Worm (Caenorhabditis elegans) whole organism, late embryonic: Measurements from ENCODE around the gene gba-4.

Source experiments
- C38D4.7 ChIP-seq: fragments of 200-800 bp; sonication (Bioruptor generic); optimal IDR thresholded peaks from 2 replicates; lab custom pipeline; 2018; ENCODE audit warnings: mild to moderate bottlenecking, missing genetic modification characterization, moderate library complexity, missing compliant biosample characterization
- K02D7.2 ChIP-seq: sonication (generic microtip); optimal IDR thresholded peaks from 2 replicates; lab custom pipeline; 2017; ENCODE audit warnings: mild to moderate bottlenecking, missing genetic modification characterization, missing compliant biosample characterization
- pax-1 ChIP-seq: fragments of 150-350 bp; optimal IDR thresholded peaks from 2 replicates; lab custom pipeline; 2014; ENCODE audit warnings: missing biosample characterization, missing genetic modification characterization
- pha-2 ChIP-seq: sonication (generic microtip); optimal IDR thresholded peaks from 2 replicates; lab custom pipeline; 2017; ENCODE audit warnings: mild to moderate bottlenecking, missing genetic modification characterization, missing compliant biosample characterization
- pha-4 ChIP-seq: fragments of 150-350 bp; optimal IDR thresholded peaks from 2 replicates; lab custom pipeline; 2018; ENCODE audit warnings: missing biosample characterization, missing genetic modification reagents, missing genetic modification characterization

DNA sequence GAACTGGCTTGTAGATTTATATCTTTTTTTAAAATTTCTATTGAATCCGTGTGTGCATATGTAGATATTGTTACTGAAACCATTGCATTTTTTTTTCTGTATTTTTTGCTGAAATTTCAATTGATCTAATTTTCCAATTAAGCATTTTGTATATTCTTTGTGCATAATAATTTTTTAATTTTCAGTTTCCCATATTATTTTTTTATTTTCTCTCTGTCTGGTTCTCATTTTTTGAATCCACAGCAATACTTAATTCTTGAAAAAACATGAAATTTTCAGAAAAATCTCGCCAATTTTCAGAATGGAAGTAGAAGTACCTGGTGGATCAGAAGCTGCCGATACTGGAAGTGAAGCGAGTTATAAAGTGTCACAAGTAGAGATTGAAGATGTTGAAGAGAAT lies 15.9 kb upstream of the gba-4 start, which contains the start of gene sand-1:
- TF ChIP-seq pax-1 (tag; lab: Kevin White, UChicago) (no peak), K02D7.2 (no peak), C38D4.7 (GFP tag; lab: Kevin White, UChicago) (no peak), pha-4 (tag; lab: Kevin White, UChicago) (no peak), pha-2 (tag; lab: Kevin White, UChicago) (no peak)
